Worm (Caenorhabditis elegans) whole organism, late embryonic: ENCODE measurements around the gene srbc-61.

Source experiments
- F13H6.1 ChIP-seq: sonication (generic microtip); optimal IDR thresholded peaks from 2 replicates; lab custom pipeline; 2016; ENCODE audit warnings: missing genetic modification characterization, missing compliant biosample characterization
- ceh-24 ChIP-seq: sonication (generic microtip); optimal IDR thresholded peaks from 2 replicates; lab custom pipeline; 2016; ENCODE audit warnings: mild to moderate bottlenecking, missing genetic modification characterization, missing compliant biosample characterization
- nfya-1 ChIP-seq: sonication (generic microtip); optimal IDR thresholded peaks from 2 replicates; lab custom pipeline; 2017; ENCODE audit warnings: missing genetic modification characterization, mild to moderate bottlenecking, missing compliant biosample characterization, antibody characterized with exemption, moderate library complexity
- odd-2 ChIP-seq: sonication (generic microtip); optimal IDR thresholded peaks from 2 replicates; lab custom pipeline; 2017; ENCODE audit warnings: antibody characterized with exemption, mild to moderate bottlenecking, missing genetic modification characterization, missing compliant biosample characterization

DNA sequence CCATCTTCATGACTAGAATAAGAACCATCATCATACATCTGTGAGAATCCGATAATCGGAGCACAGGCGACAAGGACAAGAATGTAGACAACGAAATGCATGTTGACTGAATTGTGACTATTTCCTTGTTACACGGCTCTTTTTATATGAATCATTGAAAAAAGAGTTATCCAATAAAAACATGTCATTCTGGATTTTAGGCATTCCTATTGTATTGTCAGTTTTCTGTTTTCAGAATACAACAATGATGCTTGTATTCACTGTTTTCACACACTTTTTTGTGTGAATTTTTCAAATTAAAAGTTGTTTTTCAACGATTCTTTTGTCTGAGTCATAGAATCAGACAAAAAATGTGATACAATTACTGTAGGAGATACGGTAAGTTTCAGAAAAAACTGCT is 40.1 kb upstream of the srbc-61 start, which contains the start of gene F20E11.18:
- TF ChIP-seq ceh-24: no peak
- no peak for TF ChIP-seq odd-2 (tag; lab: Kevin White, UChicago)
- no peak for TF ChIP-seq F13H6.1 (tag; lab: Kevin White, UChicago)
- TF ChIP-seq nfya-1 (tag; lab: Kevin White, UChicago): no peak
